Fruit fly (Drosophila melanogaster) whole organism, embryonic: Measurements from ENCODE around the gene Nin.

ENCODE experiments used
- B-H2 ChIP-seq: fragments of 200-800 bp; sonication (Bioruptor generic); optimal IDR thresholded peaks from 2 replicates; lab custom pipeline; 2018; ENCODE audit warnings: missing biosample characterization, mild to moderate bottlenecking, missing genetic modification characterization
- Bgb ChIP-seq: fragments of 200-800 bp; sonication (Bioruptor generic); IDR thresholded peaks from 2 replicates; pipeline ENCODE4 v1.3.6; 2022; ENCODE audit warnings: missing biosample characterization, missing genetic modification characterization; ENCODE audit not compliant: partially characterized antibody
- C15 ChIP-seq: fragments of 200-800 bp; sonication (Bioruptor generic); IDR thresholded peaks from 3 replicates; pipeline ENCODE4 v1.3.6; 2022; ENCODE audit warnings: missing biosample characterization, missing genetic modification characterization
- CG11085 ChIP-seq: fragments of 200-800 bp; sonication (Bioruptor generic); IDR thresholded peaks from 2 replicates; pipeline ENCODE4 v1.3.6; 2022; ENCODE audit warnings: missing biosample characterization, missing genetic modification characterization
- CG12219 ChIP-seq: fragments of 200-800 bp; sonication (Bioruptor generic); optimal IDR thresholded peaks from 3 replicates; lab custom pipeline; 2018; ENCODE audit warnings: missing biosample characterization, mild to moderate bottlenecking, missing genetic modification characterization
- CG12299 ChIP-seq: fragments of 200-800 bp; sonication (Bioruptor generic); optimal IDR thresholded peaks from 2 replicates; lab custom pipeline; 2018; ENCODE audit warnings: missing biosample characterization, mild to moderate bottlenecking, missing genetic modification characterization
- CG14860 ChIP-seq: fragments of 200-800 bp; sonication (Bioruptor generic); IDR thresholded peaks from 3 replicates; pipeline ENCODE4 v1.3.6; 2022; ENCODE audit warnings: missing biosample characterization, missing genetic modification characterization; ENCODE audit not compliant: partially characterized antibody
- CG1647 ChIP-seq: fragments of 200-800 bp; sonication (Bioruptor generic); optimal IDR thresholded peaks from 3 replicates; lab custom pipeline; 2016; ENCODE audit warnings: missing biosample characterization, missing genetic modification characterization
- CG18764 ChIP-seq: fragments of 200-800 bp; sonication (Bioruptor generic); optimal IDR thresholded peaks from 3 replicates; lab custom pipeline; 2016; ENCODE audit warnings: missing biosample characterization, missing genetic modification characterization
- CG2116 ChIP-seq: fragments of 200-800 bp; sonication (Bioruptor generic); optimal IDR thresholded peaks from 3 replicates; lab custom pipeline; 2018; ENCODE audit warnings: missing biosample characterization, mild to moderate bottlenecking, missing genetic modification characterization
- CG2129 ChIP-seq: fragments of 200-800 bp; sonication (Bioruptor generic); IDR thresholded peaks from 2 replicates; pipeline ENCODE4 v1.3.6; 2022; ENCODE audit warnings: missing biosample characterization, missing genetic modification characterization; ENCODE audit not compliant: partially characterized antibody
- CG2712 ChIP-seq: fragments of 200-800 bp; optimal IDR thresholded peaks from 3 replicates; lab custom pipeline; 2019; ENCODE audit warnings: missing biosample characterization, mild to moderate bottlenecking, missing genetic modification characterization, moderate library complexity
- CG30403 ChIP-seq: fragments of 200-800 bp; sonication (Bioruptor generic); optimal IDR thresholded peaks from 3 replicates; lab custom pipeline; 2016; ENCODE audit warnings: missing biosample characterization, missing genetic modification characterization
- CG31365 ChIP-seq: fragments of 200-800 bp; sonication (Bioruptor generic); optimal IDR thresholded peaks from 2 replicates; lab custom pipeline; 2018; ENCODE audit warnings: missing biosample characterization, mild to moderate bottlenecking, missing genetic modification characterization
- CG3407 ChIP-seq: fragments of 200-800 bp; sonication (Bioruptor generic); optimal IDR thresholded peaks from 2 replicates; lab custom pipeline; 2018; ENCODE audit warnings: missing biosample characterization, mild to moderate bottlenecking, missing genetic modification characterization
- CG34422 ChIP-seq: fragments of 200-800 bp; sonication (Bioruptor generic); IDR thresholded peaks from 3 replicates; pipeline ENCODE4 v1.3.6; 2022; ENCODE audit warnings: missing biosample characterization, missing genetic modification characterization
- CG4854 ChIP-seq: fragments of 200-800 bp; sonication (Bioruptor generic); optimal IDR thresholded peaks from 2 replicates; lab custom pipeline; 2016; ENCODE audit warnings: missing biosample characterization, missing genetic modification characterization, inconsistent platforms
- CG6765 ChIP-seq: fragments of 200-800 bp; sonication (Bioruptor generic); optimal IDR thresholded peaks from 3 replicates; lab custom pipeline; 2017; ENCODE audit warnings: missing biosample characterization, mild to moderate bottlenecking, missing genetic modification characterization
- CG6813 ChIP-seq: fragments of 200-800 bp; sonication (Bioruptor generic); optimal IDR thresholded peaks from 2 replicates; lab custom pipeline; 2017; ENCODE audit warnings: missing biosample characterization, missing genetic modification characterization, mild to moderate bottlenecking, moderate library complexity, missing genetic modification reagents
- CG7372 ChIP-seq: fragments of 200-800 bp; sonication (Bioruptor generic); IDR thresholded peaks from 2 replicates; pipeline ENCODE4 v1.3.6; 2022; ENCODE audit warnings: missing biosample characterization, missing genetic modification characterization
- CHES-1-like ChIP-seq: fragments of 200-800 bp; sonication (Bioruptor generic); optimal IDR thresholded peaks from 2 replicates; lab custom pipeline; 2016; ENCODE audit warnings: missing biosample characterization, missing genetic modification characterization
- CrebB ChIP-seq: fragments of 200-800 bp; sonication (Bioruptor generic); optimal IDR thresholded peaks from 3 replicates; lab custom pipeline; 2018; ENCODE audit warnings: missing biosample characterization, mild to moderate bottlenecking, missing genetic modification characterization
- Dbx ChIP-seq: fragments of 200-800 bp; sonication (Bioruptor generic); IDR thresholded peaks from 3 replicates; pipeline ENCODE4 v1.3.6; 2022; ENCODE audit warnings: missing biosample characterization, missing genetic modification characterization
- Fer3 ChIP-seq: fragments of 200-800 bp; sonication (Bioruptor generic); optimal IDR thresholded peaks from 2 replicates; lab custom pipeline; 2018; ENCODE audit warnings: missing biosample characterization, mild to moderate bottlenecking, missing genetic modification characterization, moderate library complexity
- Gsc ChIP-seq: fragments of 200-800 bp; sonication (Bioruptor generic); IDR thresholded peaks from 2 replicates; pipeline ENCODE4 v1.3.6; 2022; ENCODE audit warnings: missing biosample characterization, missing genetic modification characterization
- H15 ChIP-seq: fragments of 200-800 bp; sonication (Bioruptor generic); IDR thresholded peaks from 3 replicates; pipeline ENCODE4 v1.3.6; 2022; ENCODE audit warnings: missing biosample characterization, missing genetic modification characterization
- Kr ChIP-seq: fragments of 200-800 bp; sonication (Bioruptor generic); optimal IDR thresholded peaks from 2 replicates; lab custom pipeline; 2017; ENCODE audit warnings: missing biosample characterization, mild to moderate bottlenecking, missing genetic modification characterization
- Lhr ChIP-seq: fragments of 200-800 bp; sonication (Bioruptor generic); optimal IDR thresholded peaks from 3 replicates; lab custom pipeline; 2017; ENCODE audit warnings: mild to moderate bottlenecking, missing biosample characterization, missing genetic modification reagents, missing genetic modification characterization
- abd-A ChIP-seq: fragments of 200-800 bp; sonication (Bioruptor generic); optimal IDR thresholded peaks from 3 replicates; lab custom pipeline; 2019; ENCODE audit warnings: missing biosample characterization, mild to moderate bottlenecking, missing genetic modification characterization, moderate library complexity
- al ChIP-seq: fragments of 200-800 bp; sonication (Bioruptor generic); IDR thresholded peaks from 2 replicates; pipeline ENCODE4 v1.3.6; 2022; ENCODE audit warnings: missing biosample characterization, missing genetic modification characterization
- ase ChIP-seq: fragments of 200-800 bp; sonication (Bioruptor generic); IDR thresholded peaks from 3 replicates; pipeline ENCODE4 v1.3.6; 2022; ENCODE audit warnings: missing biosample characterization, missing genetic modification characterization
- ato ChIP-seq: fragments of 200-800 bp; sonication (Bioruptor generic); IDR thresholded peaks from 2 replicates; pipeline ENCODE4 v1.3.6; 2022; ENCODE audit warnings: missing biosample characterization, missing genetic modification characterization; ENCODE audit not compliant: partially characterized antibody
- br ChIP-seq: fragments of >200 bp; optimal IDR thresholded peaks from 2 replicates; lab custom pipeline; 2017
- cato ChIP-seq: fragments of 200-800 bp; sonication (Bioruptor generic); optimal IDR thresholded peaks from 2 replicates; lab custom pipeline; 2016; ENCODE audit warnings: missing biosample characterization, missing genetic modification characterization, borderline replicate concordance
- emc ChIP-seq: fragments of 200-800 bp; sonication (Bioruptor generic); optimal IDR thresholded peaks from 2 replicates; lab custom pipeline; 2016; ENCODE audit warnings: missing biosample characterization, missing genetic modification characterization
- eyg ChIP-seq: fragments of 200-800 bp; sonication (Bioruptor generic); optimal IDR thresholded peaks from 3 replicates; lab custom pipeline; 2016; ENCODE audit warnings: missing biosample characterization, missing genetic modification characterization
- gsb-n ChIP-seq: fragments of 200-800 bp; sonication (Bioruptor generic); optimal IDR thresholded peaks from 3 replicates; lab custom pipeline; 2018; ENCODE audit warnings: missing biosample characterization, mild to moderate bottlenecking, missing genetic modification characterization
- insv ChIP-seq, 2 experiments: fragments of 200-800 bp; sonication (Bioruptor generic); optimal IDR thresholded peaks; 3 replicates each; lab custom pipeline; 2016 to 2018; ENCODE audit warnings: missing biosample characterization in 2 of 2, missing genetic modification characterization in 2 of 2
- ken ChIP-seq: fragments of 200-800 bp; sonication (Bioruptor generic); IDR thresholded peaks from 3 replicates; pipeline ENCODE4 v1.3.6; 2022; ENCODE audit warnings: missing biosample characterization, missing genetic modification characterization
- maf-S ChIP-seq: fragments of 200-800 bp; sonication (Bioruptor generic); optimal IDR thresholded peaks from 2 replicates; lab custom pipeline; 2016; ENCODE audit warnings: missing biosample characterization, missing genetic modification characterization
- oc ChIP-seq: fragments of 200-800 bp; sonication (Bioruptor generic); optimal IDR thresholded peaks from 2 replicates; lab custom pipeline; 2018; ENCODE audit warnings: missing biosample characterization, mild to moderate bottlenecking, missing genetic modification characterization, moderate library complexity
- pb ChIP-seq: fragments of 200-800 bp; sonication (Bioruptor generic); optimal IDR thresholded peaks from 3 replicates; lab custom pipeline; 2016; ENCODE audit warnings: missing biosample characterization, missing genetic modification characterization
- row ChIP-seq: fragments of 200-800 bp; sonication (Bioruptor generic); IDR thresholded peaks from 3 replicates; pipeline ENCODE4 v1.3.6; 2022; ENCODE audit warnings: missing biosample characterization, missing genetic modification characterization
- sim ChIP-seq: fragments of 200-800 bp; sonication (Bioruptor generic); IDR thresholded peaks from 2 replicates; pipeline ENCODE4 v1.3.6; 2022; ENCODE audit warnings: missing biosample characterization, missing genetic modification characterization
- sisA ChIP-seq: fragments of 200-800 bp; sonication (Bioruptor generic); IDR thresholded peaks from 2 replicates; pipeline ENCODE4 v1.3.6; 2022; ENCODE audit warnings: missing biosample characterization, missing genetic modification characterization
- sna ChIP-seq: fragments of 200-800 bp; sonication (Bioruptor generic); IDR thresholded peaks from 2 replicates; pipeline ENCODE4 v1.3.6; 2022; ENCODE audit warnings: missing biosample characterization, missing genetic modification characterization; ENCODE audit not compliant: partially characterized antibody
- sob ChIP-seq: fragments of 200-800 bp; sonication (Bioruptor generic); IDR thresholded peaks from 2 replicates; pipeline ENCODE4 v1.3.6; 2022; ENCODE audit warnings: missing biosample characterization, missing genetic modification characterization
- tap ChIP-seq: fragments of 200-800 bp; optimal IDR thresholded peaks from 3 replicates; lab custom pipeline; 2019; ENCODE audit warnings: missing biosample characterization, mild to moderate bottlenecking, missing genetic modification characterization, moderate library complexity
- twi ChIP-seq: fragments of 200-800 bp; optimal IDR thresholded peaks from 2 replicates; lab custom pipeline; 2019; ENCODE audit warnings: missing biosample characterization, mild to moderate bottlenecking, missing genetic modification characterization, moderate library complexity
- z ChIP-seq: fragments of 200-800 bp; sonication (Bioruptor generic); IDR thresholded peaks from 3 replicates; pipeline ENCODE4 v1.3.6; 2022; ENCODE audit warnings: missing biosample characterization, missing genetic modification characterization
- zf30C ChIP-seq: fragments of 200-800 bp; sonication (Bioruptor generic); optimal IDR thresholded peaks from 3 replicates; lab custom pipeline; 2018; ENCODE audit warnings: missing biosample characterization, mild to moderate bottlenecking, missing genetic modification characterization

The Nin gene

dm6 chr2L:5296672-5297288, 18.4 kb upstream of the Nin start (continued):
- peak; percentile 47 for TF ChIP-seq gsb-n (tag; lab: Kevin White, UChicago)
- TF ChIP-seq sna = no peak
- no peak for TF ChIP-seq sim (GFP tag; lab: Robert Waterston, UW)
- TF ChIP-seq CG6813 (GFP tag; lab: Kevin White, UChicago) = no peak
- no peak for TF ChIP-seq CG2116 (GFP tag; lab: Kevin White, UChicago)
- TF ChIP-seq tap (tag; lab: Kevin White, UChicago) = no peak
- TF ChIP-seq br (lab: Kevin White, UChicago) = no peak
- no peak for TF ChIP-seq Dbx (GFP tag; lab: Robert Waterston, UW)
- no peak for TF ChIP-seq row (GFP tag; lab: Robert Waterston, UW)
- no peak for TF ChIP-seq B-H2 (GFP tag; lab: Kevin White, UChicago)
- no peak for TF ChIP-seq CG7372 (GFP tag; lab: Robert Waterston, UW)
- 0 out of 2 replicates have a peak, but pooled peaks have one; percentile 10 for TF ChIP-seq ato
- no peak for TF ChIP-seq Fer3 (tag; lab: Kevin White, UChicago)
- no peak for TF ChIP-seq C15
- no peak for TF ChIP-seq al (GFP tag; lab: Robert Waterston, UW)
- TF ChIP-seq CG3407 = no peak
- TF ChIP-seq CG30403 (GFP tag; lab: Kevin White, UChicago) = peak; percentile 29
- no peak for TF ChIP-seq pb (GFP tag; lab: Kevin White, UChicago)
- no peak for TF ChIP-seq CHES-1-like (GFP tag; lab: Kevin White, UChicago)
- no peak; the same call in 1 of the 2 replicates for TF ChIP-seq sisA (GFP tag; lab: Robert Waterston, UW)
- TF ChIP-seq CG12299 (tag; lab: Kevin White, UChicago) = no peak
- no peak for TF ChIP-seq ken (GFP tag; lab: Robert Waterston, UW)
- TF ChIP-seq emc (GFP tag; lab: Kevin White, UChicago) = no peak
- no peak for TF ChIP-seq z (GFP tag; lab: Robert Waterston, UW)
- no peak for TF ChIP-seq abd-A (tag; lab: Kevin White, UChicago)
- no peak for TF ChIP-seq Gsc
- TF ChIP-seq CG34422 (GFP tag; lab: Robert Waterston, UW) = no peak
- TF ChIP-seq sob (GFP tag; lab: Robert Waterston, UW) = no peak
- no peak for TF ChIP-seq Kr (GFP tag; lab: Kevin White, UChicago)
- TF ChIP-seq CG1647 (GFP tag; lab: Kevin White, UChicago) = no peak
- no peak for TF ChIP-seq CG11085
- TF ChIP-seq CG14860 = no peak
- no peak for TF ChIP-seq CG2129
- TF ChIP-seq Lhr (GFP tag; lab: Kevin White, UChicago) = peak; percentile 13
- TF ChIP-seq twi (tag; lab: Kevin White, UChicago) = no peak
- TF ChIP-seq CG4854 (GFP tag; lab: Kevin White, UChicago) = no peak
- TF ChIP-seq CG18764 = no peak
- TF ChIP-seq insv (GFP tag; optimal IDR thresholded peaks at IDR 0.05; lab: Kevin White, UChicago) = no peak
- no peak for TF ChIP-seq eyg (GFP tag; lab: Kevin White, UChicago)
- peak; percentile 26; the same call in 1 of the 2 replicates for TF ChIP-seq Bgb
- no peak for TF ChIP-seq H15 (GFP tag; lab: Robert Waterston, UW)
- no peak for TF ChIP-seq CG12219
- no peak for TF ChIP-seq ase (GFP tag; lab: Robert Waterston, UW)
- peak; percentile 66 for TF ChIP-seq CG2712
- TF ChIP-seq maf-S (GFP tag; lab: Kevin White, UChicago) = no peak
- TF ChIP-seq CG6765 (GFP tag; lab: Kevin White, UChicago) = no peak
- TF ChIP-seq zf30C = no peak
- TF ChIP-seq CrebB (tag; lab: Kevin White, UChicago) = no peak
- TF ChIP-seq cato (GFP tag; lab: Kevin White, UChicago) = no peak
- TF ChIP-seq CG31365 (tag; lab: Kevin White, UChicago) = no peak
- no peak for TF ChIP-seq oc (tag; lab: Kevin White, UChicago)
